Fruit fly (Drosophila melanogaster) Kc167 (cell line): ENCODE data around the gene eIF3e.

Experiments
- Myc ChIP-seq: fragments of >200 bp; optimal IDR thresholded peaks from 2 replicates; lab custom pipeline; 2017; ENCODE audit warnings: missing external identifiers
- Sin3A ChIP-seq: fragments of >200 bp; optimal IDR thresholded peaks from 2 replicates; lab custom pipeline; 2018; ENCODE audit warnings: missing external identifiers
- h ChIP-seq: fragments of >200 bp; optimal IDR thresholded peaks from 3 replicates; lab custom pipeline; 2018; ENCODE audit warnings: missing external identifiers
- insv ChIP-seq: fragments of >200 bp; optimal IDR thresholded peaks from 3 replicates; lab custom pipeline; 2018; ENCODE audit warnings: missing external identifiers
- psq ChIP-seq: fragments of >200 bp; optimal IDR thresholded peaks from 2 replicates; lab custom pipeline; 2017; ENCODE audit warnings: missing external identifiers
- ttk ChIP-seq: sonication (Bioruptor generic); optimal IDR thresholded peaks from 2 replicates; lab custom pipeline; 2017; ENCODE audit warnings: missing external identifiers

dm6 chr3L:16780317-16780716, 6.4 kb downstream of the eIF3e start:
- TF ChIP-seq h (lab: Kevin White, UChicago) (no peak), Sin3A (lab: Kevin White, UChicago) (no peak), psq (lab: Kevin White, UChicago) (no peak), Myc (lab: Kevin White, UChicago) (no peak), insv (no peak), ttk (lab: Kevin White, UChicago) (no peak)
